Worm (Caenorhabditis elegans) whole organism, L2 larva: ENCODE data around the gene C27A2.12.

Source experiments
- alr-1 ChIP-seq: fragments of 150-350 bp; optimal IDR thresholded peaks from 2 replicates; lab custom pipeline; 2014; ENCODE audit warnings: missing biosample characterization, missing genetic modification characterization
- blmp-1 ChIP-seq: sonication (generic microtip); optimal IDR thresholded peaks from 2 replicates; lab custom pipeline; 2017; ENCODE audit warnings: missing genetic modification characterization, mild to moderate bottlenecking, missing compliant biosample characterization, antibody characterized with exemption, moderate library complexity; ENCODE audit not compliant: insufficient read depth
- elt-1 ChIP-seq: fragments of 150-350 bp; optimal IDR thresholded peaks from 2 replicates; lab custom pipeline; 2014; ENCODE audit warnings: missing biosample characterization, missing genetic modification characterization
- skn-1 ChIP-seq: sonication (generic microtip); optimal IDR thresholded peaks from 2 replicates; lab custom pipeline; 2017; ENCODE audit warnings: missing biosample characterization, missing genetic modification characterization
- ztf-11 ChIP-seq: sonication (generic microtip); optimal IDR thresholded peaks from 2 replicates; lab custom pipeline; 2017; ENCODE audit warnings: missing biosample characterization, missing genetic modification characterization

ce11 chrII:5011978-5012377 lies 46.0 kb downstream of the C27A2.12 start, which contains the start of gene F59A6.12:
- TF ChIP-seq ztf-11, result no peak
- TF ChIP-seq skn-1 (tag; lab: Kevin White, UChicago), result no peak
- TF ChIP-seq elt-1 (tag; lab: Kevin White, UChicago), result no peak
- TF ChIP-seq blmp-1 (tag; lab: Kevin White, UChicago), result no peak
- no peak for TF ChIP-seq alr-1 (tag; lab: Kevin White, UChicago)
